Fruit fly (Drosophila melanogaster): Measurements from ENCODE around the gene TwdlZ.
A peak's percentile ranks its signal among the peaks of the same experiment; 100 is the strongest.

The TwdlZ gene

DNA sequence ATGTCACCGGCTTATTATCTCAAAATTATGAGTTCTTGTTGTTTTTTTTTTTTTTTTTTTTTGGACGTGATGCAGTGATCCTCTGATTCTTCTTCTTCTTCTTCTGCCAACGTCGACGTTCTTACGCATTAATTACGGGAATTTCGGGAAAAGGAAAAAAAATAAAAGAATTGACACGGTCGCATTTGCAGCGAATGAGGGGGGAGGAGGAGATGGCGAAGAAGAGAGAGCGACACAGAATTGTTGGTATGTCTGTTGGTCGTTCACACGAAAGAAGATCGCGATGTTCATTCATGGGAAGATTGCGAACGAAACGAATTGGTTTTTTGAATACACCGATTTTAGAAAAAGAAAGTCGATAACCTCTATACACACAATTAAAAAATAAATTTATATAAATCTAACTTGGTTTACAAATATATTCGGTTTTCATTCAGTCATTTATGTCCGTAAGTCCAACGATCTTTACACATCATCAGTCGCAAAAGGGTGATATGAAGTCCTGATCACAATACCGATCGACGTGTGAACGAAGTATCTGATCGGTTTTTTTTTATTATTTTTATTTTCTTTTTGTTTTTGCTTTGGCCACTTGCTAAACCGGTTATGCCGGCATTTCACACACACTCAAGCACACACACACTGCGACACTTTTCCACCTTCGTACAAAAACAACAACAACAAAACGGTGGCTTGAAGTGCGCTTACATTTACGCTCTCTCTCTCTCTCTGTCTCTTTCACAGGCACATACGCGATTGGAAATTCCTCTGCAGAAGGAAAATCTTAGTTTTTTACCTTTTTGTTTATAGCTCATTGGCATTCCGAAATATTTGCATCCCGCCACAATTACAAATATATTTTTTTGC lies 13.0 kb downstream of the TwdlZ start (continued):
- TF ChIP-seq CG9876 (GFP tag; optimal IDR thresholded peaks at IDR 0.05), result no peak
- TF ChIP-seq CG17912 (GFP tag; optimal IDR thresholded peaks at IDR 0.05), result no peak
- peak; percentile 42 for TF ChIP-seq CG2116 (GFP tag; optimal IDR thresholded peaks at IDR 0.05)
- peak; percentile 82 for TF ChIP-seq nmo (GFP tag; optimal IDR thresholded peaks at IDR 0.05)
- TF ChIP-seq B-H1 (GFP tag; IDR thresholded peaks at IDR 0.05), result peak; percentile 11; the same call in 1 of the 3 replicates
- peak; percentile 80 for TF ChIP-seq D19A (tag; optimal IDR thresholded peaks at IDR 0.05)
- TF ChIP-seq zfh2 (GFP tag; optimal IDR thresholded peaks at IDR 0.05), result no peak
- no peak for TF ChIP-seq bbx (GFP tag; IDR thresholded peaks at IDR 0.05; ENCODE audit: partially characterized antibody)
- peak; percentile 9 for TF ChIP-seq CG3065 (GFP tag; optimal IDR thresholded peaks at IDR 0.05)
- no peak for TF ChIP-seq CG16813 (GFP tag; IDR thresholded peaks at IDR 0.05; ENCODE audit: partially characterized antibody)
- no peak for TF ChIP-seq Poxn (GFP tag; IDR thresholded peaks at IDR 0.05)
- peak; percentile 65 for TF ChIP-seq CG12104 (GFP tag; optimal IDR thresholded peaks at IDR 0.05)
- peak; percentile 91 for TF ChIP-seq CG2712 (tag; optimal IDR thresholded peaks at IDR 0.05)
- peak; percentile 84 for TF ChIP-seq dmrt99B (tag; optimal IDR thresholded peaks at IDR 0.05)
- no peak for TF ChIP-seq CG7786 (GFP tag; optimal IDR thresholded peaks at IDR 0.05)
- TF ChIP-seq az2 (GFP tag; optimal IDR thresholded peaks at IDR 0.05), result peak; percentile 56
- TF ChIP-seq CG17568 (GFP tag; optimal IDR thresholded peaks at IDR 0.05), result peak; percentile 45
- TF ChIP-seq oc (tag; optimal IDR thresholded peaks at IDR 0.05), result peak; percentile 37
- TF ChIP-seq CG17829 (tag; optimal IDR thresholded peaks at IDR 0.05), result peak; percentile 87
- TF ChIP-seq luna (GFP tag; optimal IDR thresholded peaks at IDR 0.05), result no peak
- TF ChIP-seq knrl (GFP tag; IDR thresholded peaks at IDR 0.05; ENCODE audit: partially characterized antibody), result no peak
- peak; percentile 22 for TF ChIP-seq Camta (GFP tag; optimal IDR thresholded peaks at IDR 0.05)
- TF ChIP-seq H15 (GFP tag; IDR thresholded peaks at IDR 0.05), result no peak
- TF ChIP-seq Sin3A (optimal IDR thresholded peaks at IDR 0.05), result no peak
- TF ChIP-seq CG18011 (GFP tag; optimal IDR thresholded peaks at IDR 0.05), result no peak
- no peak for TF ChIP-seq CG8478 (optimal IDR thresholded peaks at IDR 0.05)
- no peak for TF ChIP-seq Dbx (GFP tag; IDR thresholded peaks at IDR 0.05)
- no peak for TF ChIP-seq CG1024 (GFP tag; IDR thresholded peaks at IDR 0.05)
- TF ChIP-seq CG17612 (GFP tag; IDR thresholded peaks at IDR 0.05), result no peak
- no peak for TF ChIP-seq yki (optimal IDR thresholded peaks at IDR 0.05)
- peak; percentile 63 for TF ChIP-seq CG11723 (GFP tag; optimal IDR thresholded peaks at IDR 0.05)
- TF ChIP-seq fd102C (GFP tag; optimal IDR thresholded peaks at IDR 0.05), result no peak
- peak; percentile 83 for TF ChIP-seq CG8924 (tag; optimal IDR thresholded peaks at IDR 0.05)
- TF ChIP-seq fd64A (GFP tag; optimal IDR thresholded peaks at IDR 0.05), result peak; percentile 59
- TF ChIP-seq CG8388 (GFP tag; optimal IDR thresholded peaks at IDR 0.05), result peak; percentile 80
- no peak for TF ChIP-seq bigmax (GFP tag; optimal IDR thresholded peaks at IDR 0.05)
- no peak for TF ChIP-seq zen2 (GFP tag; IDR thresholded peaks at IDR 0.05; ENCODE audit: partially characterized antibody)
- TF ChIP-seq CG9797 (GFP tag; optimal IDR thresholded peaks at IDR 0.05), result no peak
- TF ChIP-seq B-H2 (GFP tag; optimal IDR thresholded peaks at IDR 0.05), result no peak
- TF ChIP-seq Hr39 (optimal IDR thresholded peaks at IDR 0.05), result no peak
- TF ChIP-seq Bdp1 (GFP tag; optimal IDR thresholded peaks at IDR 0.05), result peak; percentile 30
- TF ChIP-seq gt (GFP tag; IDR thresholded peaks at IDR 0.05), result no peak
- TF ChIP-seq ara (GFP tag; IDR thresholded peaks at IDR 0.05), result peak; percentile 53; the same call in 1 of the 2 replicates
- no peak for TF ChIP-seq bab2 (GFP tag; optimal IDR thresholded peaks at IDR 0.05)
- no peak for TF ChIP-seq ERR (GFP tag; optimal IDR thresholded peaks at IDR 0.05)
- peak; percentile 73 for TF ChIP-seq gsb-n (tag; optimal IDR thresholded peaks at IDR 0.05)
- TF ChIP-seq CG8281 (tag; optimal IDR thresholded peaks at IDR 0.05), result peak; percentile 45
- peak; percentile 47 for TF ChIP-seq CG8359 (GFP tag; optimal IDR thresholded peaks at IDR 0.05; ENCODE audit: borderline replicate concordance)
- peak; percentile 68 for TF ChIP-seq HmgZ (tag; optimal IDR thresholded peaks at IDR 0.05)
- TF ChIP-seq CG10274 (GFP tag; optimal IDR thresholded peaks at IDR 0.05), result peak; percentile 29

Data from whole organism, embryonic.